Worm (Caenorhabditis elegans) whole organism, L4 larva: ENCODE data around the gene F42G2.5.

ENCODE experiments used
- F26F4.8 ChIP-seq: fragments of 200-800 bp; sonication (Bioruptor generic); conservative IDR thresholded peaks from 2 replicates; pipeline ENCODE4 v1.3.6; 2022; ENCODE audit warnings: missing genetic modification characterization, missing compliant biosample characterization
- lin-15B ChIP-seq: fragments of 150-350 bp; sonication (generic microtip); optimal IDR thresholded peaks from 3 replicates; lab custom pipeline; 2014; ENCODE audit warnings: missing biosample characterization, missing genetic modification characterization
- lin-39 ChIP-seq: fragments of 150-350 bp; optimal IDR thresholded peaks from 2 replicates; lab custom pipeline; 2014; ENCODE audit warnings: missing biosample characterization, missing genetic modification reagents, missing genetic modification characterization
- mep-1 ChIP-seq: fragments of 150-350 bp; sonication (generic microtip); optimal IDR thresholded peaks from 3 replicates; lab custom pipeline; 2014; ENCODE audit warnings: missing biosample characterization, missing genetic modification characterization
- pqm-1 ChIP-seq: sonication (generic microtip); optimal IDR thresholded peaks from 2 replicates; lab custom pipeline; 2017; ENCODE audit warnings: missing biosample characterization, missing genetic modification characterization
- zag-1 ChIP-seq: fragments of 150-350 bp; optimal IDR thresholded peaks from 2 replicates; lab custom pipeline; 2014; ENCODE audit warnings: missing biosample characterization, missing genetic modification characterization

- TF ChIP-seq lin-39 (no peak), pqm-1 (tag; lab: Kevin White, UChicago) (no peak), mep-1 (tag; lab: Kevin White, UChicago) (no peak), zag-1 (tag; lab: Kevin White, UChicago) (no peak), lin-15B (tag; lab: Kevin White, UChicago) (no peak), F26F4.8 (GFP tag; lab: Robert Waterston, UW) (no peak)
These were observed 25.2 kb upstream of the F42G2.5 start, which contains the start of gene vab-19 for ce11 chrII:2442979-2443378.
